Worm (Caenorhabditis elegans) whole organism, young adult: ENCODE data around the gene gnrr-2.
A peak's percentile ranks its signal among the peaks of the same experiment; 100 is the strongest.

Experiments
- B0035.1 ChIP-seq: sonication (generic microtip); optimal IDR thresholded peaks from 2 replicates; lab custom pipeline; 2016; ENCODE audit warnings: missing genetic modification characterization, mild to moderate bottlenecking, missing compliant biosample characterization, missing genotype, missing genetic modification reagents
- D2030.7 ChIP-seq: fragments of 200-800 bp; sonication (Bioruptor generic); IDR thresholded peaks from 2 replicates; pipeline ENCODE4 v1.3.6; 2022; ENCODE audit warnings: missing genetic modification reagents, missing genetic modification characterization, missing compliant biosample characterization
- F10E7.11 ChIP-seq: sonication (generic microtip); optimal IDR thresholded peaks from 2 replicates; lab custom pipeline; 2017; ENCODE audit warnings: mild to moderate bottlenecking, missing genetic modification characterization, moderate library complexity, missing compliant biosample characterization
- F37B4.10 ChIP-seq: fragments of 200-800 bp; sonication (Bioruptor generic); IDR thresholded peaks from 2 replicates; pipeline ENCODE4 v1.3.6; 2022; ENCODE audit warnings: missing genetic modification characterization, missing compliant biosample characterization
- F39B2.1 ChIP-seq: fragments of 200-800 bp; sonication (Bioruptor generic); IDR thresholded peaks from 2 replicates; pipeline ENCODE4 v1.3.6; 2022; ENCODE audit warnings: missing genetic modification reagents, missing genetic modification characterization, missing compliant biosample characterization
- Y95B8A.8 ChIP-seq: fragments of 200-800 bp; sonication (Bioruptor generic); IDR thresholded peaks from 2 replicates; pipeline ENCODE4 v1.3.6; 2022; ENCODE audit warnings: missing genetic modification reagents, missing genetic modification characterization, missing compliant biosample characterization
- akir-1 ChIP-seq: fragments of 200-800 bp; sonication (Bioruptor generic); optimal IDR thresholded peaks from 2 replicates; lab custom pipeline; 2018; ENCODE audit warnings: mild to moderate bottlenecking, missing genetic modification characterization, moderate library complexity, missing compliant biosample characterization
- ama-1 ChIP-seq, 3 experiments: fragments of 150-350 bp in 1 of 3; sonication (generic microtip) in 2 of 3; optimal IDR thresholded peaks; 2 replicates each; lab custom pipeline; 2014 to 2018; ENCODE audit warnings: missing biosample characterization in 2 of 3, missing genetic modification characterization in 2 of 3, missing genetic modification reagents in 2 of 3
- aptf-3 ChIP-seq: fragments of 200-800 bp; sonication (Bioruptor generic); IDR thresholded peaks from 2 replicates; pipeline ENCODE4 v1.3.6; 2022; ENCODE audit warnings: missing genetic modification characterization, missing compliant biosample characterization
- attf-3 ChIP-seq: fragments of 200-800 bp; sonication (Bioruptor generic); conservative IDR thresholded peaks from 2 replicates; pipeline ENCODE4 v1.3.6; 2022; ENCODE audit warnings: missing genetic modification reagents, missing genetic modification characterization, missing compliant biosample characterization
- attf-5 ChIP-seq: fragments of 200-800 bp; sonication (Bioruptor generic); optimal IDR thresholded peaks from 2 replicates; lab custom pipeline; 2018; ENCODE audit warnings: mild to moderate bottlenecking, missing genetic modification characterization, missing compliant biosample characterization
- attf-6 ChIP-seq: fragments of 200-800 bp; sonication (Bioruptor generic); IDR thresholded peaks from 2 replicates; pipeline ENCODE4 v1.3.6; 2022; ENCODE audit warnings: missing genetic modification reagents, missing genetic modification characterization, missing compliant biosample characterization
- bed-1 ChIP-seq: fragments of 200-800 bp; sonication (Bioruptor generic); IDR thresholded peaks from 2 replicates; pipeline ENCODE4 v1.3.6; 2022; ENCODE audit warnings: missing genetic modification reagents, missing genetic modification characterization, missing compliant biosample characterization
- ceh-100 ChIP-seq: fragments of 200-800 bp; sonication (Bioruptor generic); IDR thresholded peaks from 2 replicates; pipeline ENCODE4 v1.3.6; 2022; ENCODE audit warnings: missing genetic modification reagents, missing genetic modification characterization, missing compliant biosample characterization
- ceh-40 ChIP-seq: fragments of 200-800 bp; sonication (Bioruptor generic); IDR thresholded peaks from 2 replicates; pipeline ENCODE4 v1.3.6; 2022; ENCODE audit warnings: missing genetic modification characterization, missing compliant biosample characterization
- ceh-58 ChIP-seq: fragments of 200-800 bp; sonication (Bioruptor generic); IDR thresholded peaks from 2 replicates; pipeline ENCODE4 v1.3.6; 2022; ENCODE audit warnings: missing genetic modification characterization, missing compliant biosample characterization
- egrh-3 ChIP-seq: fragments of 200-800 bp; sonication (Bioruptor generic); IDR thresholded peaks from 2 replicates; pipeline ENCODE4 v1.3.6; 2022; ENCODE audit warnings: missing genetic modification reagents, missing genetic modification characterization, missing compliant biosample characterization
- ets-4 ChIP-seq: fragments of 200-800 bp; sonication (Bioruptor generic); optimal IDR thresholded peaks from 2 replicates; lab custom pipeline; 2018; ENCODE audit warnings: mild to moderate bottlenecking, missing genetic modification characterization, missing compliant biosample characterization
- hlh-26 ChIP-seq: fragments of 200-800 bp; sonication (Bioruptor generic); conservative IDR thresholded peaks from 2 replicates; pipeline ENCODE4 v1.3.6; 2022; ENCODE audit warnings: missing genetic modification reagents, missing genetic modification characterization, missing compliant biosample characterization
- hmg-1.2 ChIP-seq: fragments of 200-800 bp; sonication (Bioruptor generic); IDR thresholded peaks from 2 replicates; pipeline ENCODE4 v1.3.6; 2022; ENCODE audit warnings: missing genetic modification reagents, missing genetic modification characterization, missing compliant biosample characterization
- hrde-1 ChIP-seq: sonication (generic microtip); optimal IDR thresholded peaks from 2 replicates; lab custom pipeline; 2016; ENCODE audit warnings: missing genetic modification characterization, mild to moderate bottlenecking, missing compliant biosample characterization, moderate library complexity, missing genotype, missing genetic modification reagents, borderline replicate concordance
- lag-1 ChIP-seq: fragments of 200-800 bp; sonication (Bioruptor generic); IDR thresholded peaks from 2 replicates; pipeline ENCODE4 v1.3.6; 2022; ENCODE audit warnings: missing genetic modification reagents, missing genetic modification characterization, missing compliant biosample characterization
- let-607 ChIP-seq, 2 experiments: fragments of 200-800 bp in 1 of 2; sonication (Bioruptor generic) in 1 of 2; sonication (generic microtip) in 1 of 2; optimal IDR thresholded peaks; 2 replicates each; lab custom pipeline; 2016 to 2018; ENCODE audit warnings: mild to moderate bottlenecking in 2 of 2, missing compliant biosample characterization in 2 of 2, missing genetic modification characterization in 2 of 2, moderate library complexity in 2 of 2, missing genotype in 1 of 2
- lin-26 ChIP-seq: fragments of 200-800 bp; sonication (Bioruptor generic); IDR thresholded peaks from 2 replicates; pipeline ENCODE4 v1.3.6; 2022; ENCODE audit warnings: missing genetic modification reagents, missing genetic modification characterization, missing compliant biosample characterization
- lin-54 ChIP-seq: fragments of 200-800 bp; sonication (Bioruptor generic); optimal IDR thresholded peaks from 2 replicates; lab custom pipeline; 2018; ENCODE audit warnings: mild to moderate bottlenecking, missing genetic modification characterization, missing compliant biosample characterization
- mcd-1 ChIP-seq: fragments of 200-800 bp; sonication (Bioruptor generic); IDR thresholded peaks from 2 replicates; pipeline ENCODE4 v1.3.6; 2022; ENCODE audit warnings: missing genetic modification reagents, missing genetic modification characterization, missing compliant biosample characterization
- nhr-179 ChIP-seq: sonication (generic microtip); optimal IDR thresholded peaks from 2 replicates; lab custom pipeline; 2016; ENCODE audit warnings: mild to moderate bottlenecking, missing genetic modification characterization, missing compliant biosample characterization
- nhr-80 ChIP-seq: sonication (generic microtip); optimal IDR thresholded peaks from 2 replicates; lab custom pipeline; 2016; ENCODE audit warnings: missing genetic modification characterization, missing compliant biosample characterization
- rpc-1 ChIP-seq, 2 experiments: fragments of 150-350 bp in 1 of 2; sonication (generic microtip) in 1 of 2; optimal IDR thresholded peaks; 2 replicates each; lab custom pipeline; 2014 to 2018; ENCODE audit warnings: missing biosample characterization in 1 of 2, missing genetic modification characterization in 1 of 2, missing genetic modification reagents in 1 of 2, missing genotype in 1 of 2
- snpc-4 ChIP-seq, 5 experiments: fragments of 150-350 bp in 1 of 5; sonication (generic microtip) in 4 of 5; optimal IDR thresholded peaks; 2 replicates each; lab custom pipeline; 2014 to 2018; ENCODE audit warnings: missing genetic modification characterization in 5 of 5, missing biosample characterization in 3 of 5, antibody characterized with exemption in 2 of 5, mild to moderate bottlenecking in 2 of 5, missing compliant biosample characterization in 2 of 5, missing genotype in 2 of 5, moderate library complexity in 2 of 5, missing genetic modification reagents in 1 of 5
- sptf-2 ChIP-seq: fragments of 200-800 bp; sonication (Bioruptor generic); optimal IDR thresholded peaks from 2 replicates; lab custom pipeline; 2018; ENCODE audit warnings: mild to moderate bottlenecking, missing genetic modification characterization, missing compliant biosample characterization
- tbx-9 ChIP-seq: sonication (generic microtip); optimal IDR thresholded peaks from 2 replicates; lab custom pipeline; 2016; ENCODE audit warnings: borderline replicate concordance, missing genetic modification characterization, inconsistent platforms, missing compliant biosample characterization
- zfh-2 ChIP-seq: fragments of 200-800 bp; sonication (Bioruptor generic); conservative IDR thresholded peaks from 2 replicates; pipeline ENCODE4 v1.3.6; 2022; ENCODE audit warnings: missing genetic modification reagents, missing genetic modification characterization, missing compliant biosample characterization
- ztf-22 ChIP-seq: fragments of 200-800 bp; sonication (Bioruptor generic); optimal IDR thresholded peaks from 2 replicates; lab custom pipeline; 2018; ENCODE audit warnings: mild to moderate bottlenecking, missing genetic modification characterization, moderate library complexity, missing compliant biosample characterization
- ztf-25 ChIP-seq: fragments of 200-800 bp; sonication (Bioruptor generic); IDR thresholded peaks from 2 replicates; pipeline ENCODE4 v1.3.6; 2022; ENCODE audit warnings: missing genetic modification reagents, missing genetic modification characterization, missing compliant biosample characterization
- ztf-26 ChIP-seq: sonication (generic microtip); optimal IDR thresholded peaks from 2 replicates; lab custom pipeline; 2017; ENCODE audit warnings: missing genetic modification characterization, missing compliant biosample characterization
- ztf-28 ChIP-seq: fragments of 200-800 bp; sonication (Bioruptor generic); IDR thresholded peaks from 2 replicates; pipeline ENCODE4 v1.3.6; 2022; ENCODE audit warnings: missing genetic modification reagents, missing genetic modification characterization, missing compliant biosample characterization

gnrr-2 gene

ce11 chrV:14440841-14441240 is 32.0 kb downstream of the gnrr-2 start, which contains the start of gene F23B12.4:
Gene F23B12.4 (plus strand): TSS chrV:14441141.
- TF ChIP-seq akir-1 (GFP tag; lab: Kevin White, UChicago) (no peak), hlh-26 (GFP tag; lab: Robert Waterston, UW) (no peak), lin-26 (GFP tag; lab: Robert Waterston, UW) (no peak), sptf-2 (GFP tag; lab: Kevin White, UChicago) (no peak), lag-1 (GFP tag; lab: Robert Waterston, UW) (no peak), nhr-179 (no peak), attf-6 (no peak), rpc-1 (optimal IDR thresholded peaks at IDR 0.05; lab: Kevin White, UChicago) (no peak), rpc-1 (tag; optimal IDR thresholded peaks at IDR 0.05; lab: Kevin White, UChicago) (no peak), ceh-40 (GFP tag; lab: Robert Waterston, UW) (no peak), ztf-25 (GFP tag; lab: Robert Waterston, UW) (no peak), ets-4 (GFP tag; lab: Kevin White, UChicago) (no peak)

- TF ChIP-seq zfh-2 (GFP tag; lab: Robert Waterston, UW) (peak; percentile 56; the same call in 1 of the 2 replicates), tbx-9 (tag; lab: Kevin White, UChicago) (no peak)
- TF ChIP-seq, all 124 proteins: peak for 1
Observed at ce11 chrV:14446453-14446852, 37.6 kb downstream of the gnrr-2 start.

- TF ChIP-seq ama-1 (optimal IDR thresholded peaks at IDR 0.05; lab: Kevin White, UChicago) (no peak), ama-1 (GFP tag; optimal IDR thresholded peaks at IDR 0.05; lab: Kevin White, UChicago) (no peak), sptf-2 (GFP tag; lab: Kevin White, UChicago) (no peak), ceh-58 (no peak), ztf-26 (no peak), F39B2.1 (no peak), B0035.1 (tag; lab: Kevin White, UChicago) (no peak), aptf-3 (no peak), snpc-4 (GFP tag; optimal IDR thresholded peaks at IDR 0.05; lab: Kevin White, UChicago) (no peak), snpc-4 (tag; optimal IDR thresholded peaks at IDR 0.05; lab: Kevin White, UChicago) (peak in 1 of 4 experiments; percentile 6), F37B4.10 (GFP tag; lab: Robert Waterston, UW) (no peak), attf-3 (peak; percentile 89), nhr-80 (tag; lab: Kevin White, UChicago) (peak; percentile 78), let-607 (tag; optimal IDR thresholded peaks at IDR 0.05; lab: Kevin White, UChicago) (no peak), mcd-1 (GFP tag; lab: Robert Waterston, UW) (no peak), ztf-22 (GFP tag; lab: Kevin White, UChicago) (no peak)
Observed at ce11 chrV:14447240-14447763, 38.4 kb downstream of the gnrr-2 start, which contains the start of the genes dlat-1 and fntb-1. Gene dlat-1 (minus strand): TSS chrV:14447290. Gene fntb-1 (plus strand): TSS chrV:14447651.

DNA sequence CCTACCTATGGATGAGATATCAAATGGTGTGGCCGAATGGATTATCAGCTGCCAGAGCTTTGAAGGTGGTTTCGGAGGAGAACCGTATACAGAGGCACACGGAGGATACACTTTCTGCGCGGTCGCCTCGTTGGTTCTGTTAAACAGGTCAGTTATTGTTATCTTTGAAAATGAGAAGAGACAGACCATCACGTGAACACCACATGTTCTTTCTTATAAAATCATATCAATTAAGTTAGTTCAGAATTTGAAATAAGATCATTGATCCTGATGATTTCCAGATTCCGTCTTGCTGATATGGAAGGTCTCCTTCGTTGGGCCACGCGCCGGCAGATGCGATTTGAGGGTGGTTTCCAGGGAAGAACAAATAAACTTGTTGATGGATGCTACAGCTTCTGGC is 39.8 kb downstream of the gnrr-2 start:
- TF ChIP-seq F10E7.11 (tag; lab: Kevin White, UChicago), result no peak
- TF ChIP-seq ztf-26, result peak; percentile 25

DNA sequence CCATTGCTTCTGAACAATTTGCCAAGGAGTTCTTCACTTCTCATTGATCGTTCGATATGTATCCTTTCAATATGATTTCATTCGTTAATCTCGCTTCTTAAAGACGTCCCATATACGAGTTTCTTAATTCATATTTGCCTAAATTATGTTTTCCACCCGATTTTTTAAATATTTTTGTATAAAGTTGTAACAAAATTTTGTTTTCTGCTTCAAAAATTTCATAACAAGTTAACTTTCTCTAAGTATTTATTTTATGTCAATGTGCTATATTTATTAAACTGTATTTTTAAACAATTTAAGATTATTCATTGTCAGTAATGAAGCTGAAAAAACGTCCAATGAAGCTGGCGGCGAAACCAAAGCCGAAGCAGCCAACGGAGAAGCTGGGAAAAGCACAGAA is 40.5 kb downstream of the gnrr-2 start, which contains the start of gene F23B12.7:
F23B12.7 (plus strand) TSS at position 301 of the 400 bp plus-strand sequence.
- TF ChIP-seq lin-54 (GFP tag; lab: Kevin White, UChicago) (no peak), hmg-1.2 (GFP tag; lab: Robert Waterston, UW) (no peak), D2030.7 (GFP tag; lab: Robert Waterston, UW) (no peak), attf-5 (GFP tag; lab: Kevin White, UChicago) (no peak), ztf-28 (GFP tag; lab: Robert Waterston, UW) (no peak), egrh-3 (GFP tag; lab: Robert Waterston, UW) (no peak), bed-1 (GFP tag; lab: Robert Waterston, UW) (no peak), hrde-1 (no peak), snpc-4 (GFP tag; optimal IDR thresholded peaks at IDR 0.05; lab: Kevin White, UChicago) (no peak), snpc-4 (tag; optimal IDR thresholded peaks at IDR 0.05; lab: Kevin White, UChicago) (no peak), ceh-100 (GFP tag; lab: Robert Waterston, UW) (no peak), Y95B8A.8 (no peak)
